Worm (Caenorhabditis elegans): ENCODE measurements around the gene arrd-19.
A peak's percentile ranks its signal among the peaks of the same experiment; 100 is the strongest.

The arrd-19 gene

ce11 chrV:3358267-3358666 is 43.0 kb upstream of the arrd-19 start, which contains the start of gene C04E12.5:
C04E12.5 (plus strand) TSS chrV:3358567.
- TF ChIP-seq ztf-1 (GFP tag; conservative IDR thresholded peaks at IDR 0.05) = no peak
- TF ChIP-seq snpc-4 (tag; optimal IDR thresholded peaks at IDR 0.05) = no peak

- TF ChIP-seq nhr-10 (tag; optimal IDR thresholded peaks at IDR 0.05) = no peak
- no peak for TF ChIP-seq nhr-6 (tag; optimal IDR thresholded peaks at IDR 0.05)
Observed at ce11 chrV:3357106-3357505, 41.8 kb upstream of the arrd-19 start, which contains the start of gene scrm-3. scrm-3 (minus strand) TSS chrV:3357206.

ce11 chrV:3355544-3355943 is 40.2 kb upstream of the arrd-19 start:
- TF ChIP-seq nhr-77 (tag; optimal IDR thresholded peaks at IDR 0.05) = no peak
- no peak for TF ChIP-seq ZK546.5 (tag; optimal IDR thresholded peaks at IDR 0.05)
- TF ChIP-seq F13H6.1 (tag; optimal IDR thresholded peaks at IDR 0.05) = no peak
- TF ChIP-seq sma-9 (GFP tag; optimal IDR thresholded peaks at IDR 0.05) = peak; percentile 23
- no peak for TF ChIP-seq sma-9 (tag; optimal IDR thresholded peaks at IDR 0.05)
- no peak for TF ChIP-seq blmp-1 (tag; optimal IDR thresholded peaks at IDR 0.05; ENCODE audit: insufficient read depth)
- TF ChIP-seq lin-39 (tag; optimal IDR thresholded peaks at IDR 0.05) = no peak
- TF ChIP-seq elt-1 (tag; optimal IDR thresholded peaks at IDR 0.05) = peak; percentile 2

- TF ChIP-seq unc-62 (GFP tag; optimal IDR thresholded peaks at IDR 0.05) (no peak), ama-1 (optimal IDR thresholded peaks at IDR 0.05) (no peak), sma-3 (GFP tag; optimal IDR thresholded peaks at IDR 0.05) (no peak), blmp-1 (tag; optimal IDR thresholded peaks at IDR 0.05; ENCODE audit: insufficient read depth) (no peak), ZK546.5 (tag; optimal IDR thresholded peaks at IDR 0.05) (no peak), elt-3 (tag; optimal IDR thresholded peaks at IDR 0.05) (no peak), ztf-1 (GFP tag; conservative IDR thresholded peaks at IDR 0.05) (no peak), lin-11 (tag; optimal IDR thresholded peaks at IDR 0.05) (no peak), C34F6.9 (tag; optimal IDR thresholded peaks at IDR 0.05) (no peak), nhr-77 (tag; optimal IDR thresholded peaks at IDR 0.05) (no peak)
Observed at ce11 chrV:3352925-3353324, 37.6 kb upstream of the arrd-19 start, which contains the start of gene C17B7.12. C17B7.12 (plus strand) TSS chrV:3353225.

- TF ChIP-seq unc-39 (tag; optimal IDR thresholded peaks at IDR 0.05) = no peak
- TF ChIP-seq sma-3 (GFP tag; optimal IDR thresholded peaks at IDR 0.05) = no peak
- TF ChIP-seq aly-2 (tag; optimal IDR thresholded peaks at IDR 0.05) = no peak
- no peak for TF ChIP-seq lsy-2 (tag; optimal IDR thresholded peaks at IDR 0.05)
- no peak for TF ChIP-seq nhr-23 (tag; optimal IDR thresholded peaks at IDR 0.05)
- no peak for TF ChIP-seq unc-62 (GFP tag; optimal IDR thresholded peaks at IDR 0.05)
- no peak for TF ChIP-seq mab-5 (tag; optimal IDR thresholded peaks at IDR 0.05)
- TF ChIP-seq sma-9 (GFP tag; optimal IDR thresholded peaks at IDR 0.05) = no peak
- no peak for TF ChIP-seq sma-9 (tag; optimal IDR thresholded peaks at IDR 0.05)
- TF ChIP-seq dmd-4 (tag; optimal IDR thresholded peaks at IDR 0.05) = no peak
- no peak for TF ChIP-seq blmp-1 (tag; optimal IDR thresholded peaks at IDR 0.05; ENCODE audit: insufficient read depth)
- TF ChIP-seq sem-4 (tag; optimal IDR thresholded peaks at IDR 0.05) = no peak
- TF ChIP-seq mbf-1 (tag; optimal IDR thresholded peaks at IDR 0.05) = no peak
- TF ChIP-seq lin-39 (tag; optimal IDR thresholded peaks at IDR 0.05) = no peak
- no peak for TF ChIP-seq ztf-1 (GFP tag; conservative IDR thresholded peaks at IDR 0.05)
- no peak for TF ChIP-seq ceh-16 (tag; optimal IDR thresholded peaks at IDR 0.05)
- TF ChIP-seq elt-3 (tag; optimal IDR thresholded peaks at IDR 0.05) = no peak
- no peak for TF ChIP-seq lin-11 (tag; optimal IDR thresholded peaks at IDR 0.05)
- TF ChIP-seq ZK546.5 (tag; optimal IDR thresholded peaks at IDR 0.05) = no peak
Observed at ce11 chrV:3351266-3351665, 36.0 kb upstream of the arrd-19 start, which contains the start of gene str-63. str-63 (plus strand) TSS chrV:3351566.

ce11 chrV:3349877-3350276 is 34.6 kb upstream of the arrd-19 start, which contains the start of gene C17B7.15:
C17B7.15 (plus strand) TSS chrV:3350177.
- TF ChIP-seq aly-2 (tag; optimal IDR thresholded peaks at IDR 0.05) = no peak
- TF ChIP-seq sma-9 (GFP tag; optimal IDR thresholded peaks at IDR 0.05) = peak; percentile 25
- no peak for TF ChIP-seq sma-9 (tag; optimal IDR thresholded peaks at IDR 0.05)

ce11 chrV:3347486-3347885 is 32.2 kb upstream of the arrd-19 start:
- TF ChIP-seq sma-9 (GFP tag; optimal IDR thresholded peaks at IDR 0.05) (peak; percentile 88), sma-9 (tag; optimal IDR thresholded peaks at IDR 0.05) (no peak), F13H6.1 (tag; optimal IDR thresholded peaks at IDR 0.05) (peak; percentile 57), nhr-12 (tag; optimal IDR thresholded peaks at IDR 0.05) (no peak), lsy-2 (tag; optimal IDR thresholded peaks at IDR 0.05) (peak in 1 of 2 experiments; percentile 36), blmp-1 (tag; optimal IDR thresholded peaks at IDR 0.05; ENCODE audit: insufficient read depth) (no peak)

Measured in whole organism, L2 larva.